Worm (Caenorhabditis elegans): ENCODE measurements around the gene bath-39.

DNA sequence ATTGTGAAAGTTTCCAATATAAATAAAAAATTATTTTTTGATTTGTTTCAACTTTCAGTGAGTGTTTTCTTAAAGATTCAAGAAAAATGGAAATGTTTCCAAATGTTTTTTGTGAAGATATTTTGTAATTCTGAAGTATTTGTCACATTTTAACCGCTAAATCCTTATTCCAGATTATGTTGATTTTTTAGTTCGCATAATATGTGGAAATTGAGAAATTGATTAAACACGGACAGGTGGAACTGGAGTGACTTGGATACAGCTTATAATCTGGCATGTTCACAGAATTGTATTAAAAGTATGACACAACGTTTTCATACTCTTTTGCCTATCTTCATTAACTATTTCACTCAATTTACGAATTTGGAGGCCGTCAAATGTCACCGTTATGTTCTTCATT is 3.8 kb upstream of the bath-39 start, which contains the start of gene lurp-3:
- TF ChIP-seq ama-1 (optimal IDR thresholded peaks at IDR 0.05): no peak
- TF ChIP-seq hnd-1 (tag; optimal IDR thresholded peaks at IDR 0.05): no peak
- TF ChIP-seq F13C5.2 (tag; optimal IDR thresholded peaks at IDR 0.05): no peak
- TF ChIP-seq ceh-36 (tag; optimal IDR thresholded peaks at IDR 0.05): no peak
- TF ChIP-seq ets-7 (tag; optimal IDR thresholded peaks at IDR 0.05): no peak
- TF ChIP-seq sea-1 (GFP tag; conservative IDR thresholded peaks at IDR 0.05): no peak
- TF ChIP-seq tbx-37 (GFP tag; conservative IDR thresholded peaks at IDR 0.05): no peak
- TF ChIP-seq B0310.2 (tag; optimal IDR thresholded peaks at IDR 0.05): no peak
- no peak for TF ChIP-seq hmbx-1 (tag; optimal IDR thresholded peaks at IDR 0.05)
- TF ChIP-seq ceh-13 (GFP tag; optimal IDR thresholded peaks at IDR 0.05): no peak
- no peak for TF ChIP-seq hmg-4 (GFP tag; optimal IDR thresholded peaks at IDR 0.05)
- no peak for TF ChIP-seq tbx-11 (GFP tag; IDR thresholded peaks at IDR 0.05)
- TF ChIP-seq flt-1 (GFP tag; IDR thresholded peaks at IDR 0.05): no peak
- no peak for TF ChIP-seq scrt-1 (GFP tag; IDR thresholded peaks at IDR 0.05)

Measured in whole organism, early embryonic.